Fruit fly (Drosophila melanogaster) whole organism, larva: ENCODE results near the gene Tailor.
A peak's percentile ranks its signal among the peaks of the same experiment; 100 is the strongest.

Source experiments
- noc ChIP-seq: fragments of 200-800 bp; sonication (Bioruptor generic); optimal IDR thresholded peaks from 3 replicates; lab custom pipeline; 2019; ENCODE audit warnings: missing biosample characterization, mild to moderate bottlenecking, missing genetic modification characterization, moderate library complexity

The Tailor gene

DNA sequence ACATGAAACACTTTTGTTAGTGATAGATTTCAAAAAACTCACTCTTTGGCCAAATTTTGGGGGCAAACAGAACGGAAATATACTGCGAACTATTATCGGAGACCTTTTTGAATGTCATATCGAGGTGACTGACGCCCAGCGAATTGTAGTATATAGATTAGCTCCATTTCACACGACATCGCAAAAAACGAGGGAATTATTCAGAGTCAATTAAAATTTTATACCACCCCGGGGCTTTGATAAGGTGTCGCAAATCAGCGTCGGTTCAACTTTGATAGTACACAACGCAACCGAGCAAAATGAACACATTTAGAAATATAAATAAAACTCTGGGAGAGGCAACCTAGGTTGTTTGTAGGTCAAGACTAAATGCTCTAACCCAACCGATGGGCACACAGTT lies 27.9 kb downstream of the Tailor start:
- peak; percentile 63 for TF ChIP-seq noc (tag; lab: Kevin White, UChicago)

- TF ChIP-seq noc (tag; lab: Kevin White, UChicago), result no peak
Observed at dm6 chr3R:7054286-7054685, 31.6 kb downstream of the Tailor start, which contains the start of gene CG1979. TSS of gene CG1979 (plus strand) at chr3R:7054586.

- peak; percentile 54 for TF ChIP-seq noc (tag; lab: Kevin White, UChicago)
Observed at dm6 chr3R:7052242-7052641, 33.6 kb downstream of the Tailor start, which contains the start of gene Sodh1. TSS of gene Sodh1 (plus strand) at chr3R:7052335.

DNA sequence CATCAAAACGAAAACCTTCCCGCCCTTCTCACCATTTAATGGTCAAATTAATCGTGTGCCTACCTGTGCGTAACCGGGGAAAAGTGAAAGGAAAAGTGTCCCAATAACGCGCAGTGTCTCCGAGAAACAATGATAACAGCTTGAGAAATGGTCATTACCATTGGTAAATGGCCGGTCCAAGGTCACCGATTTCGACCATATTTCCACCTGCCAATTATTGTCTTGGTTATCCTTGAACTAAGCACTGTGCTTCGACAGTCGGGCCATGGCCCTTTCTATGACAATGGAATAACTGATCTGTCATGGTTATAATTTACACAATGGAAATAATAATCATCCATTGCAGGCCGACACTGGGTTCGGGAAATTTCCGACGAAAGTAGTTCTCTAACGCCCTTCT lies 41.9 kb downstream of the Tailor start:
- no peak for TF ChIP-seq noc (tag; lab: Kevin White, UChicago)

DNA sequence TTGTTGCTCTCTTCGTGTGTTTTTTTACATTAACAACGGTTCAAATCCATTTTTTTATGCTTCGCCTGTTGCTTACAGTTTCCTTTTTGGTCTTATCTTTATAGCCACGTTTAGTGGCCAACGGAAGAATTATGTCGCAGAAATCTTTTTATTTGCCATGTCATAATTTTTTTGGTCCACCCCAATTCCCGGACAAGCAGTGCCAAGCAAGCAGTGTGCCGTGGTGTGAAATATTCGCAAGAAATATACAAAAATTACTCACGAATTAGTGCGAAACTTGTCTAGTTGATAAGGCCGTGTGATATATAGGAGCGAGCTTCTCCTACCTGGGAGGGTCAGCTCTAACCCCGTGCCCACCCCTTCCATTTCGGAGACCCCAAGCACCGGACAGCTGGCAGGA lies 45.0 kb downstream of the Tailor start:
- TF ChIP-seq noc (tag; lab: Kevin White, UChicago), result no peak

- no peak for TF ChIP-seq noc (tag; lab: Kevin White, UChicago)
Observed at dm6 chr3R:7037250-7037802, 48.6 kb downstream of the Tailor start.

- no peak for TF ChIP-seq noc (tag; lab: Kevin White, UChicago)
Observed at dm6 chr3R:7035703-7036266, 50.1 kb downstream of the Tailor start.

DNA sequence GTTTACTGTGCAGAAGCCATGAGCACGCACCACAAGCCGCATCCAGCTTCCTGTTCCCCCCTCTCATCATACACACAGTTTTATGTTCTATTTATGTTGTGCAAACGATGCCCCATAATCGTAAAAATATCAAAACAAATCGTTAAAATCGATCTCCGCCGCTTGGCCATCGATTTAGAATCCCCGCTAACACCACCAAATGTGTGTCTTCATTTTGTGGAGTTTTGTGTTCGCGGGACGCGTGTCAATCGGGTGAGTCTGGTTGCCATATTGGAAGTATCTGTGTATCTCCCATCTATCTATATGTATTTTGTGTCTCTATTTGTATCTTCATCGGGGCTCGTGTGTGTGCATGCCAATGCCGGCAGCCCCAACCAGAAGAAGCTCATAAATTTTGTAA lies 51.4 kb downstream of the Tailor start:
- TF ChIP-seq noc (tag; lab: Kevin White, UChicago), result no peak

- no peak for TF ChIP-seq noc (tag; lab: Kevin White, UChicago)
Observed at dm6 chr3R:7033707-7034106, 52.2 kb downstream of the Tailor start.
